Fruit fly (Drosophila melanogaster) whole organism, embryonic: ENCODE measurements around the gene CG8851.

Source experiments
- B-H2 ChIP-seq: fragments of 200-800 bp; sonication (Bioruptor generic); optimal IDR thresholded peaks from 2 replicates; lab custom pipeline; 2018; ENCODE audit warnings: missing biosample characterization, mild to moderate bottlenecking, missing genetic modification characterization
- Bgb ChIP-seq: fragments of 200-800 bp; sonication (Bioruptor generic); IDR thresholded peaks from 2 replicates; pipeline ENCODE4 v1.3.6; 2022; ENCODE audit warnings: missing biosample characterization, missing genetic modification characterization; ENCODE audit not compliant: partially characterized antibody
- CG10565 ChIP-seq: fragments of 200-800 bp; sonication (Bioruptor generic); optimal IDR thresholded peaks from 3 replicates; lab custom pipeline; 2016; ENCODE audit warnings: missing biosample characterization, mild to moderate bottlenecking, missing genetic modification characterization
- CG11723 ChIP-seq: fragments of 200-800 bp; sonication (Bioruptor generic); optimal IDR thresholded peaks from 2 replicates; lab custom pipeline; 2017; ENCODE audit warnings: missing biosample characterization, mild to moderate bottlenecking, missing genetic modification characterization
- CG1233 ChIP-seq: fragments of 200-800 bp; sonication (Bioruptor generic); optimal IDR thresholded peaks from 4 replicates; lab custom pipeline; 2018; ENCODE audit warnings: missing biosample characterization, mild to moderate bottlenecking, missing genetic modification characterization
- CG13123 ChIP-seq: fragments of 200-800 bp; sonication (Bioruptor generic); optimal IDR thresholded peaks from 2 replicates; lab custom pipeline; 2016; ENCODE audit warnings: missing biosample characterization, missing genetic modification characterization
- CG15479 ChIP-seq: fragments of 200-800 bp; sonication (Bioruptor generic); optimal IDR thresholded peaks from 3 replicates; lab custom pipeline; 2019; ENCODE audit warnings: missing biosample characterization, mild to moderate bottlenecking, missing genetic modification characterization, moderate library complexity
- CG15601 ChIP-seq: fragments of 200-800 bp; sonication (Bioruptor generic); optimal IDR thresholded peaks from 3 replicates; lab custom pipeline; 2019; ENCODE audit warnings: missing biosample characterization, mild to moderate bottlenecking, missing genetic modification characterization, moderate library complexity
- CG15696 ChIP-seq: fragments of 200-800 bp; sonication (Bioruptor generic); optimal IDR thresholded peaks from 2 replicates; lab custom pipeline; 2019; ENCODE audit warnings: missing biosample characterization, mild to moderate bottlenecking, missing genetic modification characterization, moderate library complexity
- CG1792 ChIP-seq: fragments of 200-800 bp; sonication (Bioruptor generic); optimal IDR thresholded peaks from 2 replicates; lab custom pipeline; 2016; ENCODE audit warnings: missing biosample characterization, missing genetic modification characterization
- CG18262 ChIP-seq: fragments of 200-800 bp; optimal IDR thresholded peaks from 3 replicates; lab custom pipeline; 2019; ENCODE audit warnings: missing biosample characterization, mild to moderate bottlenecking, missing genetic modification characterization, moderate library complexity
- CG18619 ChIP-seq: fragments of 200-800 bp; sonication (Bioruptor generic); optimal IDR thresholded peaks from 3 replicates; lab custom pipeline; 2017; ENCODE audit warnings: missing biosample characterization, mild to moderate bottlenecking, missing genetic modification characterization
- CG2116 ChIP-seq: fragments of 200-800 bp; sonication (Bioruptor generic); optimal IDR thresholded peaks from 3 replicates; lab custom pipeline; 2018; ENCODE audit warnings: missing biosample characterization, mild to moderate bottlenecking, missing genetic modification characterization
- CG32532 ChIP-seq: fragments of 200-800 bp; sonication (Bioruptor generic); IDR thresholded peaks from 2 replicates; pipeline ENCODE4 v1.3.6; 2022; ENCODE audit warnings: missing biosample characterization, missing genetic modification characterization
- CG32772 ChIP-seq: fragments of 200-800 bp; sonication (Bioruptor generic); IDR thresholded peaks from 2 replicates; pipeline ENCODE4 v1.3.6; 2022; ENCODE audit warnings: missing biosample characterization, missing genetic modification characterization
- CG33557 ChIP-seq: fragments of 200-800 bp; sonication (Bioruptor generic); optimal IDR thresholded peaks from 2 replicates; lab custom pipeline; 2019; ENCODE audit warnings: missing biosample characterization, mild to moderate bottlenecking, missing genetic modification characterization, moderate library complexity
- CG3838 ChIP-seq: fragments of 200-800 bp; sonication (Bioruptor generic); optimal IDR thresholded peaks from 3 replicates; lab custom pipeline; 2016; ENCODE audit warnings: missing biosample characterization, missing genetic modification characterization
- CG4328 ChIP-seq: fragments of 200-800 bp; sonication (Bioruptor generic); optimal IDR thresholded peaks from 3 replicates; lab custom pipeline; 2017; ENCODE audit warnings: missing biosample characterization, missing genetic modification reagents, missing genetic modification characterization
- CG6683 ChIP-seq: fragments of 200-800 bp; sonication (Bioruptor generic); optimal IDR thresholded peaks from 2 replicates; lab custom pipeline; 2017; ENCODE audit warnings: missing biosample characterization, mild to moderate bottlenecking, missing genetic modification characterization, missing genetic modification reagents
- CG8290 ChIP-seq, 3 experiments: fragments of 200-800 bp; sonication (Bioruptor generic); optimal IDR thresholded peaks; 2 replicates each; lab custom pipeline; 2016 to 2019; ENCODE audit warnings: missing biosample characterization in 3 of 3, missing genetic modification characterization in 3 of 3, mild to moderate bottlenecking in 2 of 3, moderate library complexity in 1 of 3
- Deaf1 ChIP-seq: fragments of 200-800 bp; optimal IDR thresholded peaks from 3 replicates; lab custom pipeline; 2019; ENCODE audit warnings: missing biosample characterization, mild to moderate bottlenecking, missing genetic modification characterization, moderate library complexity
- E2f2 ChIP-seq: fragments of 200-800 bp; sonication (Bioruptor generic); IDR thresholded peaks from 2 replicates; pipeline ENCODE4 v1.3.6; 2022; ENCODE audit warnings: missing biosample characterization, missing genetic modification characterization
- H2.0 ChIP-seq: fragments of 200-800 bp; sonication (Bioruptor generic); IDR thresholded peaks from 2 replicates; pipeline ENCODE4 v1.3.6; 2022; ENCODE audit warnings: missing biosample characterization, missing genetic modification characterization
- NK7.1 ChIP-seq: fragments of 200-800 bp; sonication (Bioruptor generic); optimal IDR thresholded peaks from 3 replicates; lab custom pipeline; 2016; ENCODE audit warnings: missing biosample characterization, missing genetic modification characterization
- Nf-YA ChIP-seq: fragments of 200-800 bp; sonication (Bioruptor generic); IDR thresholded peaks from 2 replicates; pipeline ENCODE4 v1.3.6; 2022; ENCODE audit warnings: missing biosample characterization, missing genetic modification characterization
- Optix ChIP-seq: fragments of 200-800 bp; sonication (Bioruptor generic); IDR thresholded peaks from 3 replicates; pipeline ENCODE4 v1.3.6; 2022; ENCODE audit warnings: missing biosample characterization, missing genetic modification characterization
- Ptx1 ChIP-seq: fragments of 200-800 bp; sonication (Bioruptor generic); IDR thresholded peaks from 2 replicates; pipeline ENCODE4 v1.3.6; 2022; ENCODE audit warnings: missing biosample characterization, missing genetic modification characterization
- Rfx ChIP-seq: fragments of 200-800 bp; sonication (Bioruptor generic); IDR thresholded peaks from 2 replicates; pipeline ENCODE4 v1.3.6; 2022; ENCODE audit warnings: missing biosample characterization, missing genetic modification characterization
- Stat92E ChIP-seq, 3 experiments: fragments of >200 bp in 2 of 3; fragments of 200-800 bp in 1 of 3; sonication (Bioruptor generic) in 1 of 3; optimal IDR thresholded peaks; 2 replicates each; lab custom pipeline; 2017 to 2019; ENCODE audit warnings: missing biosample characterization in 3 of 3, missing genetic modification characterization in 3 of 3, mild to moderate bottlenecking in 1 of 3, moderate library complexity in 1 of 3
- abd-A ChIP-seq: fragments of 200-800 bp; sonication (Bioruptor generic); optimal IDR thresholded peaks from 3 replicates; lab custom pipeline; 2019; ENCODE audit warnings: missing biosample characterization, mild to moderate bottlenecking, missing genetic modification characterization, moderate library complexity
- bbx ChIP-seq: fragments of 200-800 bp; sonication (Bioruptor generic); IDR thresholded peaks from 2 replicates; pipeline ENCODE4 v1.3.6; 2022; ENCODE audit warnings: missing biosample characterization, missing genetic modification characterization; ENCODE audit not compliant: partially characterized antibody
- bowl ChIP-seq: fragments of 200-800 bp; sonication (Bioruptor generic); IDR thresholded peaks from 2 replicates; pipeline ENCODE4 v1.3.6; 2022; ENCODE audit warnings: missing biosample characterization, missing genetic modification characterization
- chinmo ChIP-seq: fragments of 200-800 bp; sonication (Bioruptor generic); IDR thresholded peaks from 4 replicates; pipeline ENCODE4 v1.3.6; 2022; ENCODE audit warnings: missing biosample characterization, missing genetic modification characterization; ENCODE audit not compliant: partially characterized antibody
- crc ChIP-seq: fragments of 200-800 bp; sonication (Bioruptor generic); optimal IDR thresholded peaks from 2 replicates; lab custom pipeline; 2016; ENCODE audit warnings: missing biosample characterization, missing genetic modification characterization
- en ChIP-seq: fragments of 200-800 bp; sonication (Bioruptor generic); optimal IDR thresholded peaks from 2 replicates; lab custom pipeline; 2016; ENCODE audit warnings: missing biosample characterization, missing genetic modification characterization
- ewg ChIP-seq: fragments of 200-800 bp; sonication (Bioruptor generic); optimal IDR thresholded peaks from 3 replicates; lab custom pipeline; 2017; ENCODE audit warnings: mild to moderate bottlenecking, missing biosample characterization, missing genetic modification reagents, missing genetic modification characterization
- fu2 ChIP-seq: fragments of 200-800 bp; sonication (Bioruptor generic); optimal IDR thresholded peaks from 2 replicates; lab custom pipeline; 2016; ENCODE audit warnings: missing biosample characterization, missing genetic modification characterization
- jumu ChIP-seq: fragments of 200-800 bp; sonication (Bioruptor generic); optimal IDR thresholded peaks from 3 replicates; lab custom pipeline; 2016; ENCODE audit warnings: missing biosample characterization, missing genetic modification characterization
- kay ChIP-seq: fragments of 200-800 bp; sonication (Bioruptor generic); optimal IDR thresholded peaks from 2 replicates; lab custom pipeline; 2016; ENCODE audit warnings: missing biosample characterization, missing genetic modification characterization
- peb ChIP-seq: fragments of 200-800 bp; sonication (Bioruptor generic); IDR thresholded peaks from 2 replicates; pipeline ENCODE4 v1.3.6; 2022; ENCODE audit warnings: missing biosample characterization, missing genetic modification characterization
- pho ChIP-seq: fragments of 200-800 bp; sonication (Bioruptor generic); optimal IDR thresholded peaks from 2 replicates; lab custom pipeline; 2016; ENCODE audit warnings: missing biosample characterization, missing genetic modification characterization
- pita ChIP-seq: fragments of 200-800 bp; sonication (Bioruptor generic); optimal IDR thresholded peaks from 2 replicates; lab custom pipeline; 2017; ENCODE audit warnings: missing biosample characterization, mild to moderate bottlenecking, missing genetic modification characterization
- pnt ChIP-seq: fragments of 200-800 bp; sonication (Bioruptor generic); optimal IDR thresholded peaks from 3 replicates; lab custom pipeline; 2016; ENCODE audit warnings: missing biosample characterization, missing genetic modification characterization
- sens-2 ChIP-seq: fragments of 200-800 bp; sonication (Bioruptor generic); IDR thresholded peaks from 2 replicates; pipeline ENCODE4 v1.3.6; 2022; ENCODE audit warnings: missing biosample characterization, missing genetic modification characterization
- sim ChIP-seq: fragments of 200-800 bp; sonication (Bioruptor generic); IDR thresholded peaks from 2 replicates; pipeline ENCODE4 v1.3.6; 2022; ENCODE audit warnings: missing biosample characterization, missing genetic modification characterization
- sisA ChIP-seq: fragments of 200-800 bp; sonication (Bioruptor generic); IDR thresholded peaks from 2 replicates; pipeline ENCODE4 v1.3.6; 2022; ENCODE audit warnings: missing biosample characterization, missing genetic modification characterization
- sna ChIP-seq: fragments of 200-800 bp; sonication (Bioruptor generic); IDR thresholded peaks from 2 replicates; pipeline ENCODE4 v1.3.6; 2022; ENCODE audit warnings: missing biosample characterization, missing genetic modification characterization; ENCODE audit not compliant: partially characterized antibody
- stc ChIP-seq: fragments of 200-800 bp; sonication (Bioruptor generic); IDR thresholded peaks from 2 replicates; pipeline ENCODE4 v1.3.6; 2022; ENCODE audit warnings: missing biosample characterization, missing genetic modification characterization
- stwl ChIP-seq: fragments of 200-800 bp; sonication (Bioruptor generic); optimal IDR thresholded peaks from 3 replicates; lab custom pipeline; 2018; ENCODE audit warnings: missing biosample characterization, mild to moderate bottlenecking, missing genetic modification characterization, moderate library complexity
- wdn ChIP-seq: fragments of 200-800 bp; sonication (Bioruptor generic); IDR thresholded peaks from 2 replicates; pipeline ENCODE4 v1.3.6; 2022; ENCODE audit warnings: missing biosample characterization, missing genetic modification characterization
- zen ChIP-seq: fragments of 200-800 bp; sonication (Bioruptor generic); optimal IDR thresholded peaks from 3 replicates; lab custom pipeline; 2018; ENCODE audit warnings: missing biosample characterization, mild to moderate bottlenecking, missing genetic modification characterization, moderate library complexity

CG8851 gene

DNA sequence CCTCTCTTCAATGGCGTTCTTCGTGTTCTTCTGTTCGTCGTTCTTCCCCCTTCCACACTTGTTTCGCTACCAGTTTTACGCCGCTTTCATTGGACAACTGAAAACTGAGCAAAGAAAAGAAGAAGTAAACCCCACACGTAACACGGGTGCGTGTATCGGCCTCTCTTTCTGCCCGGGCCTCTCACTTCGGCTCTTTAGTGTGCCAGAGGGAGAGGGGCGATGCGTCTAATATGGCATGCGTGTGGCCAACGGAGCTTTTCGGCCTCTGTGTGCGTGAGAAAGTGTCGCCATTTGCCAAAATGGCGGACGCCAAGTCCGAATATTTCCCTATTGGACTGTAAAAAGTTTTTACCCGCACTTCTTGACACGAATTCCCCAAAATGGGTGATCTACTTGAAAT, 20.5 kb downstream of the CG8851 start (continued):
- TF ChIP-seq CG13123 (GFP tag; lab: Kevin White, UChicago) (no peak), bowl (GFP tag; lab: Robert Waterston, UW) (peak; percentile 62; the same call in 1 of the 2 replicates), bbx (peak; percentile 23; the same call in 1 of the 2 replicates), CG4328 (no peak), H2.0 (GFP tag; lab: Robert Waterston, UW) (no peak), CG15601 (tag; lab: Kevin White, UChicago) (no peak), Deaf1 (tag; lab: Kevin White, UChicago) (peak; percentile 63), ewg (GFP tag; lab: Kevin White, UChicago) (peak; percentile 37), stwl (tag; lab: Kevin White, UChicago) (no peak), Optix (no peak), CG1233 (no peak), B-H2 (no peak), stc (GFP tag; lab: Robert Waterston, UW) (no peak), Rfx (GFP tag; lab: Robert Waterston, UW) (no peak), pnt (GFP tag; lab: Kevin White, UChicago) (no peak), pho (no peak), Bgb (GFP tag; lab: Robert Waterston, UW) (peak; percentile 27; the same call in 1 of the 2 replicates), crc (GFP tag; lab: Kevin White, UChicago) (no peak), CG3838 (GFP tag; lab: Kevin White, UChicago) (no peak), NK7.1 (GFP tag; lab: Kevin White, UChicago) (no peak), CG32772 (no peak), CG15479 (no peak), CG18619 (GFP tag; lab: Kevin White, UChicago) (no peak), wdn (GFP tag; lab: Robert Waterston, UW) (no peak), peb (GFP tag; lab: Robert Waterston, UW) (no peak), CG1792 (GFP tag; lab: Kevin White, UChicago) (no peak), CG8290 (GFP tag; optimal IDR thresholded peaks at IDR 0.05; lab: Kevin White, UChicago) (no peak), CG8290 (tag; optimal IDR thresholded peaks at IDR 0.05; lab: Kevin White, UChicago) (no peak), Ptx1 (GFP tag; lab: Robert Waterston, UW) (no peak), chinmo (GFP tag; lab: Robert Waterston, UW) (0 out of 4 replicates have a peak, but pooled peaks have one; percentile 10), CG11723 (GFP tag; lab: Kevin White, UChicago) (no peak), CG18262 (no peak), en (GFP tag; lab: Kevin White, UChicago) (no peak), abd-A (tag; lab: Kevin White, UChicago) (no peak), CG10565 (GFP tag; lab: Kevin White, UChicago) (no peak), CG15696 (tag; lab: Kevin White, UChicago) (no peak), pita (no peak), zen (no peak), CG32532 (GFP tag; lab: Robert Waterston, UW) (peak; percentile 17; the same call in 1 of the 2 replicates), sisA (no peak), sim (GFP tag; lab: Robert Waterston, UW) (no peak), CG6683 (no peak), sens-2 (no peak), Stat92E (GFP tag; optimal IDR thresholded peaks at IDR 0.05; lab: Kevin White, UChicago) (no peak), sna (GFP tag; lab: Robert Waterston, UW) (no peak), jumu (GFP tag; lab: Kevin White, UChicago) (no peak), CG33557 (GFP tag; lab: Kevin White, UChicago) (no peak), E2f2 (GFP tag; lab: Robert Waterston, UW) (no peak), CG2116 (no peak), fu2 (GFP tag; lab: Kevin White, UChicago) (no peak), Nf-YA (GFP tag; lab: Robert Waterston, UW) (peak; percentile 87), kay (GFP tag; lab: Kevin White, UChicago) (no peak)
